Fruit fly (Drosophila melanogaster) ovary, adult (tissue): ENCODE results near the gene Lcp65Ac.

Source experiments
- CG17801 ChIP-seq: fragments of 200-800 bp; optimal IDR thresholded peaks from 2 replicates; lab custom pipeline; 2019; ENCODE audit warnings: missing biosample characterization, mild to moderate bottlenecking, missing genetic modification characterization, moderate library complexity; ENCODE audit not compliant: partially characterized antibody

Lcp65Ac gene

dm6 chr3L:6144769-6145220 is at the start of gene Lcp65Ac:
Gene Lcp65Ac (plus strand): TSS chr3L:6144819.
- TF ChIP-seq CG17801 (GFP tag; lab: Kevin White, UChicago), result no peak

dm6 chr3L:6097270-6097669 is 47.3 kb upstream of the Lcp65Ac start, which contains the start of gene Ets65A:
Gene Ets65A (plus strand): TSS chr3L:6097617.
- no peak for TF ChIP-seq CG17801 (GFP tag; lab: Kevin White, UChicago)

- no peak for TF ChIP-seq CG17801 (GFP tag; lab: Kevin White, UChicago)
These were observed 41.0 kb upstream of the Lcp65Ac start for dm6 chr3L:6103658-6104057.

dm6 chr3L:6104551-6104950 is 40.1 kb upstream of the Lcp65Ac start:
- TF ChIP-seq CG17801 (GFP tag; lab: Kevin White, UChicago), result no peak

dm6 chr3L:6105435-6105834 is 39.2 kb upstream of the Lcp65Ac start:
- TF ChIP-seq CG17801 (GFP tag; lab: Kevin White, UChicago), result no peak

dm6 chr3L:6106717-6107116 is 37.9 kb upstream of the Lcp65Ac start:
- TF ChIP-seq CG17801 (GFP tag; lab: Kevin White, UChicago), result no peak

dm6 chr3L:6108264-6109060 is 36.2 kb upstream of the Lcp65Ac start:
- TF ChIP-seq CG17801 (GFP tag; lab: Kevin White, UChicago), result no peak

- no peak for TF ChIP-seq CG17801 (GFP tag; lab: Kevin White, UChicago)
These were observed 33.8 kb upstream of the Lcp65Ac start for dm6 chr3L:6110673-6111449.

dm6 chr3L:6111458-6111857 is 33.2 kb upstream of the Lcp65Ac start:
- TF ChIP-seq CG17801 (GFP tag; lab: Kevin White, UChicago), result no peak

- TF ChIP-seq CG17801 (GFP tag; lab: Kevin White, UChicago), result no peak
These were observed 29.1 kb upstream of the Lcp65Ac start for dm6 chr3L:6115505-6115904.

- no peak for TF ChIP-seq CG17801 (GFP tag; lab: Kevin White, UChicago)
These were observed 27.7 kb upstream of the Lcp65Ac start for dm6 chr3L:6116881-6117280.

- no peak for TF ChIP-seq CG17801 (GFP tag; lab: Kevin White, UChicago)
These were observed 19.8 kb upstream of the Lcp65Ac start for dm6 chr3L:6124616-6125408.

- no peak for TF ChIP-seq CG17801 (GFP tag; lab: Kevin White, UChicago)
These were observed 19.3 kb upstream of the Lcp65Ac start for dm6 chr3L:6125409-6125689.

- no peak for TF ChIP-seq CG17801 (GFP tag; lab: Kevin White, UChicago)
These were observed 15.0 kb upstream of the Lcp65Ac start for dm6 chr3L:6129591-6129990.

- no peak for TF ChIP-seq CG17801 (GFP tag; lab: Kevin White, UChicago)
These were observed 13.7 kb upstream of the Lcp65Ac start, which contains the start of gene Lcp65Ag3 for dm6 chr3L:6130944-6131343. Gene Lcp65Ag3 (minus strand): TSS chr3L:6130989.
